Worm (Caenorhabditis elegans): Measurements from ENCODE around the gene aakg-3.

ce11 chrX:2960703-2961102 lies 15.5 kb upstream of the aakg-3 start:
- TF ChIP-seq ceh-82 (tag; optimal IDR thresholded peaks at IDR 0.05) (no peak), skn-1 (tag; optimal IDR thresholded peaks at IDR 0.05) (no peak)

All from whole organism, L1 larva.